Fruit fly (Drosophila melanogaster): ENCODE data around the gene CheB38a.

The CheB38a gene

dm6 chr2L:20858371-20859340, 40.3 kb upstream of the CheB38a start, which contains the start of gene bero (continued):
- TF ChIP-seq CHES-1-like (GFP tag; optimal IDR thresholded peaks at IDR 0.05) (no peak), eyg (GFP tag; optimal IDR thresholded peaks at IDR 0.05) (no peak), odd (GFP tag; optimal IDR thresholded peaks at IDR 0.05) (no peak), CG2202 (tag; optimal IDR thresholded peaks at IDR 0.05) (no peak), cad (GFP tag; optimal IDR thresholded peaks at IDR 0.05) (no peak), gt (GFP tag; IDR thresholded peaks at IDR 0.05) (no peak), Pdp1 (GFP tag; optimal IDR thresholded peaks at IDR 0.05) (no peak), tap (tag; optimal IDR thresholded peaks at IDR 0.05) (no peak), CG11398 (GFP tag; optimal IDR thresholded peaks at IDR 0.05) (no peak), gem (tag; optimal IDR thresholded peaks at IDR 0.05) (peak; percentile 3), Optix (GFP tag; IDR thresholded peaks at IDR 0.05) (no peak), repo (GFP tag; optimal IDR thresholded peaks at IDR 0.05) (no peak), bsh (GFP tag; optimal IDR thresholded peaks at IDR 0.05) (no peak), cg (GFP tag; optimal IDR thresholded peaks at IDR 0.05) (no peak), hkb (optimal IDR thresholded peaks at IDR 0.05) (no peak), hkb (GFP tag; IDR thresholded peaks at IDR 0.05) (0 out of 2 replicates have a peak, but pooled peaks have one; percentile 15), CG3163 (GFP tag; optimal IDR thresholded peaks at IDR 0.05) (no peak), GATAe (GFP tag; conservative IDR thresholded peaks at IDR 0.05) (no peak), CG10366 (GFP tag; IDR thresholded peaks at IDR 0.05) (no peak), HmgZ (tag; optimal IDR thresholded peaks at IDR 0.05) (no peak), Sry-β (GFP tag; optimal IDR thresholded peaks at IDR 0.05) (no peak), nerfin-2 (GFP tag; IDR thresholded peaks at IDR 0.05; ENCODE audit: partially characterized antibody) (no peak), ap (GFP tag; IDR thresholded peaks at IDR 0.05) (no peak), CG3995 (GFP tag; optimal IDR thresholded peaks at IDR 0.05) (no peak), slbo (GFP tag; IDR thresholded peaks at IDR 0.05) (peak; percentile 36; the same call in 1 of the 2 replicates), D19B (GFP tag; optimal IDR thresholded peaks at IDR 0.05) (no peak), kay (GFP tag; optimal IDR thresholded peaks at IDR 0.05) (peak; percentile 12), CG17829 (tag; optimal IDR thresholded peaks at IDR 0.05) (no peak), CG7928 (GFP tag; optimal IDR thresholded peaks at IDR 0.05) (no peak), Bteb2 (GFP tag; optimal IDR thresholded peaks at IDR 0.05) (no peak), nerfin-1 (tag; optimal IDR thresholded peaks at IDR 0.05) (no peak), NC2β (GFP tag; optimal IDR thresholded peaks at IDR 0.05) (no peak), CG34224 (GFP tag; IDR thresholded peaks at IDR 0.05; ENCODE audit: partially characterized antibody) (no peak), tx (GFP tag; optimal IDR thresholded peaks at IDR 0.05) (no peak), Ada2b (GFP tag; IDR thresholded peaks at IDR 0.05) (no peak), hbn (GFP tag; IDR thresholded peaks at IDR 0.05; ENCODE audit: partially characterized antibody) (no peak), Eip74EF (GFP tag; optimal IDR thresholded peaks at IDR 0.05) (peak in 1 of 2 experiments; percentile 31), HLH4C (GFP tag; IDR thresholded peaks at IDR 0.05; ENCODE audit: partially characterized antibody) (0 out of 3 replicates have a peak, but pooled peaks have one; percentile 18), CG10654 (GFP tag; optimal IDR thresholded peaks at IDR 0.05) (no peak), CG11247 (GFP tag; IDR thresholded peaks at IDR 0.05) (no peak), Stat92E (GFP tag; optimal IDR thresholded peaks at IDR 0.05) (peak in 1 of 3 experiments; percentile 20), CG10267 (tag; optimal IDR thresholded peaks at IDR 0.05) (no peak), ase (GFP tag; IDR thresholded peaks at IDR 0.05) (no peak), pum (GFP tag; optimal IDR thresholded peaks at IDR 0.05) (no peak), da (GFP tag; optimal IDR thresholded peaks at IDR 0.05) (no peak), bigmax (GFP tag; optimal IDR thresholded peaks at IDR 0.05) (no peak), stwl (tag; optimal IDR thresholded peaks at IDR 0.05) (peak; percentile 19), crc (GFP tag; optimal IDR thresholded peaks at IDR 0.05) (no peak), Mad (GFP tag; optimal IDR thresholded peaks at IDR 0.05) (no peak)

Measured in whole organism, embryonic.